Worm (Caenorhabditis elegans): Measurements from ENCODE around the gene ZK945.6.
A peak's percentile ranks its signal among the peaks of the same experiment; 100 is the strongest.

The ZK945.6 gene

DNA sequence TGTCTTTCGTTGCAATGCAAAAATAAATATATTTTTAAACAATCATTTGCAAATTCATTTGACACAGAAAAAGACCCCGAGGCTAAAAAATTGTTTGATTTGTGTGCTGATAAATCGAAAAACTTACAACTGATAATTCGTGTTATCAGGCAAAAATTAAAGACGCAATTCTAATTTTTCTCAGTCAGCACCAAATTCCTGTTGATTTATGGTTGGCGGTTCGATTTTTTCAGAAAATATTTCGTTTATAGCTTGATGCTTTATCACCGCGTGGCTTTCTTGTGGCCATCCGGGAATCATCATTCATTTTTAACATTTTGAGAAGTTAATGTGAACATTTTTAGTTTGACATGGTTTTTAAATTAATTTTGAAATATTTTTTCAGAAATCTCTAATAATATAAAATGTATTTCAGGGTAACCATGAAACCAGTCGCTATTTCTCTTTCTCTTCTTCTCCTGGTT is 32.4 kb upstream of the ZK945.6 start, which contains the start of gene asah-2:
Gene asah-2 (plus strand): TSS at position 414 of the 464 bp plus-strand sequence.
- TF ChIP-seq ceh-30 (tag; optimal IDR thresholded peaks at IDR 0.05): no peak
- TF ChIP-seq dmd-4 (tag; optimal IDR thresholded peaks at IDR 0.05; ENCODE audit: borderline replicate concordance): no peak
- TF ChIP-seq ceh-14 (tag; optimal IDR thresholded peaks at IDR 0.05): no peak
- no peak for TF ChIP-seq nhr-232 (tag; optimal IDR thresholded peaks at IDR 0.05)
- TF ChIP-seq ceh-34 (tag; optimal IDR thresholded peaks at IDR 0.05): no peak
- no peak for TF ChIP-seq ahr-1 (tag; optimal IDR thresholded peaks at IDR 0.05)
- no peak for TF ChIP-seq zip-5 (tag; optimal IDR thresholded peaks at IDR 0.05)
- TF ChIP-seq ceh-45 (GFP tag; IDR thresholded peaks at IDR 0.05): no peak
- no peak for TF ChIP-seq Y22D7AL.16 (tag; optimal IDR thresholded peaks at IDR 0.05)
- TF ChIP-seq fkh-10 (GFP tag; optimal IDR thresholded peaks at IDR 0.05): no peak
- no peak for TF ChIP-seq pros-1 (tag; optimal IDR thresholded peaks at IDR 0.05)
- no peak for TF ChIP-seq sox-2 (GFP tag; IDR thresholded peaks at IDR 0.05)
- no peak for TF ChIP-seq lim-6 (tag; optimal IDR thresholded peaks at IDR 0.05)
- no peak for TF ChIP-seq unc-3 (GFP tag; conservative IDR thresholded peaks at IDR 0.05)
- no peak for TF ChIP-seq unc-3 (tag; optimal IDR thresholded peaks at IDR 0.05)
- no peak for TF ChIP-seq ceh-24 (tag; optimal IDR thresholded peaks at IDR 0.05)
- TF ChIP-seq mec-3 (tag; optimal IDR thresholded peaks at IDR 0.05; ENCODE audit: borderline replicate concordance): no peak
- TF ChIP-seq pax-1 (tag; optimal IDR thresholded peaks at IDR 0.05): no peak
- TF ChIP-seq K02D7.2 (tag; optimal IDR thresholded peaks at IDR 0.05): no peak

DNA sequence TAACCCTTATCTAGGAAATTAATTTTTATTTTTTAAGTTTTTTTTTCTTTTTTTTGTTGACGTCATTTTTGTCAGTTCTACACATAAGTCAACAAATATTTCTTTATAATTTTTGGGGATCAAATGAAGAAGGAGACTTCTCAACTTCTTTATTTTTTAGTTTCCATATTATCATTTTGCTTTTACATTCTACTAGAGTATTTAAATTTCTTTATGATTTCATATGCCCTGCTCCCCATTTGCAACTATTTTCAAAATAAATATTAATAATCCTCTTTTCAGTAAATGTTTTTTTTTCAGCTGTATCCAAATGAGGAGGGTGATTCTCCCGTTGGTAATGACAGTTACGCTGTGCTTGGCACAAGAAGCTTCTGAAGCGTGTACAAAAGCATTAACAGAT is 30.6 kb upstream of the ZK945.6 start, which contains the start of gene phg-1:
Gene phg-1 (plus strand): TSS at position 301 of the 400 bp plus-strand sequence.
- no peak for TF ChIP-seq rnt-1 (tag; optimal IDR thresholded peaks at IDR 0.05)
- no peak for TF ChIP-seq ceh-22 (tag; optimal IDR thresholded peaks at IDR 0.05)

DNA sequence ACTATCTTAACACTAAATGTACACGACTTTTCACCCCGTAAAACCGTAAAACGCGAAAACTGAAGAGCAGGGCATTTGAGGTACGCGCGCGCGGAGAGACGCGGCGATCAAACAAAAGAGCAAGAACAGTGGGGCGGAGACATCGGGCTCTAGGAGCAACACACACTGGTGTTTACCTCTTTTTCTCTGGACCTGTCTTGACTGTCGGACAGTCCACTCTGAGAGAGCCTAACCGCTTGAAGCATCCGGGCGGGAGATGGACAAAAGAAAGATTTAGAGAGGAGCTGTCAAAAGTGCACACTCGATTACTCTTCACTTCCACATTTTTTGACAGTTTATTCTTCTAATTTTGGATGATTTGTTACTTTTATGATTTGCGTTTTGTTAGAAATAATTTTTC is 30.0 kb upstream of the ZK945.6 start:
- TF ChIP-seq madf-2 (tag; optimal IDR thresholded peaks at IDR 0.05) (no peak), F13H6.1 (tag; optimal IDR thresholded peaks at IDR 0.05) (no peak), ceh-14 (tag; optimal IDR thresholded peaks at IDR 0.05) (no peak), ztf-16 (tag; optimal IDR thresholded peaks at IDR 0.05) (no peak), lin-11 (tag; optimal IDR thresholded peaks at IDR 0.05) (no peak), pha-4 (tag; optimal IDR thresholded peaks at IDR 0.05) (no peak), unc-42 (tag; optimal IDR thresholded peaks at IDR 0.05) (no peak), che-1 (tag; optimal IDR thresholded peaks at IDR 0.05) (no peak), ets-4 (tag; optimal IDR thresholded peaks at IDR 0.05) (peak; percentile 41), tbx-7 (tag; optimal IDR thresholded peaks at IDR 0.05) (no peak), dmd-4 (tag; optimal IDR thresholded peaks at IDR 0.05; ENCODE audit: borderline replicate concordance) (peak; percentile 24), elt-4 (tag; optimal IDR thresholded peaks at IDR 0.05) (no peak), ceh-22 (tag; optimal IDR thresholded peaks at IDR 0.05) (peak; percentile 83), pqm-1 (tag; optimal IDR thresholded peaks at IDR 0.05) (no peak), npax-4 (tag; optimal IDR thresholded peaks at IDR 0.05) (no peak)

DNA sequence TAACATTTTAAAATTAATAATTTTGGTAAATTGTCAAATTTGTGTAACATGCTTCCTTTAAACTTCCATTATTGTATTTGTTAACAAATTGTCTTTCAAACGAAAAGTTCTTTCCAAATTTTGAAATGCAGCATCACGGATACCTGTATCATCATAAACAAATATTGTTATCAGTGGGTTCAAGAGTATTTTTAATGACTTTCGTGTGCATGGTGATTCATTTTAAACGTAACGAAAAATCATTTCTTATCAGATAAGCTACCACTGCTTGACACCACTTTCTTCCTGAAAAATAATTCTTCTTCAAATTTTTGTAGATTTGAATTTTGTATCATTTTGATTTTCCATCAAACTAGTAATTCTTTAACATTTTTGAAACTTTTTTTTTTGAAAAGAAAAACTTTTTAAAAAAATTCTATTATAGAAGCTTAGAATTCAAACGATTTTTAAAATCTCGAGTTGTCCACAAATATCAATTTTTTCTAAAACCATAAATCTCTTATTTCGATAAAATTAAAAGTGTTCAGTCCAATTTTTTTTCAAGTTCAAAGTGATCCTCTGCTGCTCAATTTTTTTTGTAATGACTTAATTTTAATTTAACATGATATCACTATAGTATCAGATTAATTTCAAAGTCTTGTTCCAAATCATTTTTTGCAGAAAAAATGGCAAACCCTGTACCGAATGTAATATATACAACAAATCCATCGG is 27.7 kb upstream of the ZK945.6 start, which contains the start of gene F27E5.9:
Gene F27E5.9 (plus strand): TSS at position 661 of the 711 bp plus-strand sequence.
- TF ChIP-seq che-1 (tag; optimal IDR thresholded peaks at IDR 0.05): no peak
- peak; percentile 66 for TF ChIP-seq elt-2 (tag; optimal IDR thresholded peaks at IDR 0.05)

DNA sequence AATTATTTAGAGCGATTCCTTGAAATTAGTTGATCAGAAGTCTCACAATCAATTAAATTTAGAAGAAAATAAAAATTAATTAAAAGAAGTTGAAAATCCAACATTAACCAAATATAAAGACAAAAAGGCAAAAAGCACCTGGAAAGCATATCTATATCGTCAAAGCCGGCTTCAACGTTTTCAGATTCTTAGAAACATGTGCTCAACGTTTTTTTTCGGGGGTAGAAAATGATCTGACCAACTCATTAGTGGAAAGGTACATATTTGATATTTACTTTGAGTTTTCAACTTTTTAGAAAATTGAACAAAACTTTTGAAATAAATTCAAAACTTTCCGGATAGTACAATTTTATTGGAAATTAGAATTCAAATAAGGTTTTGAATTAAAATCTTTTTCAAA is 26.0 kb upstream of the ZK945.6 start:
- TF ChIP-seq rnt-1 (tag; optimal IDR thresholded peaks at IDR 0.05) (no peak), sdc-2 (tag; optimal IDR thresholded peaks at IDR 0.05) (no peak), ceh-2 (tag; optimal IDR thresholded peaks at IDR 0.05) (no peak), syd-9 (tag; optimal IDR thresholded peaks at IDR 0.05) (no peak), dve-1 (tag; optimal IDR thresholded peaks at IDR 0.05) (no peak), pha-4 (tag; optimal IDR thresholded peaks at IDR 0.05) (no peak), mec-3 (tag; optimal IDR thresholded peaks at IDR 0.05; ENCODE audit: borderline replicate concordance) (no peak), ceh-45 (GFP tag; IDR thresholded peaks at IDR 0.05) (no peak)
